Worm (Caenorhabditis elegans): ENCODE measurements around the gene thoc-5.

DNA sequence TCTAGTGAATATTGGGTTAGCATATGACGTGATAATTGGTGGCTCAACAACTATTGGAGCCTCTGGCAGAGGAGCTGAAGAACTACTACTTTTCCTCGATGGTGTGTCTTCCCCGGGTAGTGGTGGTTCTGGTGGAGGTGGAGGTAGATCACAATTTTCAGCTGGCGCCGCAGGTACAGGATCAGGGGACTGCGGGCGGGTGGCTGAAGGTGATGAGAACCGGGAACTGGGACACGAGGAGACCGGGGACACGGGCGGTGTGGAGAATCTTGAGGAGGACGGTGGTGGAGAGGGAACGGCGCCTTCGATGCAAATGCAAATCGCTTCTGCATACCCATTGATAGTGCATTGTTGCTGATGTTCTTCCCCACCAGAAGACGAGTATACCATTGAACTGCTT, 46.5 kb upstream of the thoc-5 start:
- TF ChIP-seq elt-1 (tag; optimal IDR thresholded peaks at IDR 0.05) (no peak), egl-27 (tag; optimal IDR thresholded peaks at IDR 0.05) (no peak), ZK546.5 (tag; optimal IDR thresholded peaks at IDR 0.05) (no peak), mdl-1 (tag; optimal IDR thresholded peaks at IDR 0.05) (no peak), skn-1 (tag; optimal IDR thresholded peaks at IDR 0.05) (no peak), unc-62 (GFP tag; optimal IDR thresholded peaks at IDR 0.05) (no peak), nhr-11 (tag; optimal IDR thresholded peaks at IDR 0.05) (no peak)
